Worm (Caenorhabditis elegans): ENCODE results near the gene F59E12.3.

ce11 chrII:5636826-5637225 is 1.3 kb upstream of the F59E12.3 start, which contains the start of gene F59E12.8:
- TF ChIP-seq tbx-9 (tag; optimal IDR thresholded peaks at IDR 0.05; ENCODE audit: borderline replicate concordance) (no peak), rcor-1 (GFP tag; IDR thresholded peaks at IDR 0.05) (no peak), sea-2 (GFP tag; IDR thresholded peaks at IDR 0.05) (no peak), hlh-26 (GFP tag; conservative IDR thresholded peaks at IDR 0.05) (no peak), Y95B8A.8 (GFP tag; IDR thresholded peaks at IDR 0.05) (no peak), ama-1 (optimal IDR thresholded peaks at IDR 0.05) (no peak), ama-1 (GFP tag; optimal IDR thresholded peaks at IDR 0.05) (no peak), ccch-3 (GFP tag; optimal IDR thresholded peaks at IDR 0.05) (no peak), madf-10 (tag; optimal IDR thresholded peaks at IDR 0.05) (no peak)

Data from whole organism, young adult.